Worm (Caenorhabditis elegans): Measurements from ENCODE around the gene erh-2.

- TF ChIP-seq flt-1 (GFP tag; IDR thresholded peaks at IDR 0.05): no peak
- no peak for TF ChIP-seq med-1 (GFP tag; optimal IDR thresholded peaks at IDR 0.05; ENCODE audit: insufficient read depth)
- peak; percentile 16 for TF ChIP-seq cog-1 (tag; optimal IDR thresholded peaks at IDR 0.05)
- TF ChIP-seq klf-2 (GFP tag; conservative IDR thresholded peaks at IDR 0.05): no peak
These were observed 32.6 kb upstream of the erh-2 start for ce11 chrIII:4560393-4560890.
